Fruit fly (Drosophila melanogaster): ENCODE data around the gene Argk2.

DNA sequence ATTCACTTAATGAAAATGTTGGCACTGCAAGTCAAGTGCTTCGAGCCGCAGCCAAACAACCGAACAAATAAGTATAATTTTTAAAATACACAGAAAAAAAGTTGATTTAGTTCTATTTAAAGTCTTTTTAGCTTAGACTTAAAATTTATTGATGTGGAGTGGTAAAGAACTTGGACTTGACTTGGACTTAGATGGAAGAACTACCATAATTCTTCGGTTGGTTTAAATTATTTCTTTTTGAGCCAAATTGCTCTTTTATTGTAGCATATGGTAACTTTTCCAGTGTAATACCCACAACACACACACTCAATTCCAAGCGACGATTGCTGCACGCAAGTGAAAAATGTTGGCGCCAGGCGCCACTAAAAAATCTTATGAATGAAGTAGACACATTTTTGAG, 19.2 kb upstream of the Argk2 start:
- TF ChIP-seq corto (GFP tag; optimal IDR thresholded peaks at IDR 0.05) (no peak), CG7556 (GFP tag; optimal IDR thresholded peaks at IDR 0.05) (peak; percentile 20), Dad (GFP tag; optimal IDR thresholded peaks at IDR 0.05) (no peak), p53 (GFP tag; optimal IDR thresholded peaks at IDR 0.05) (no peak), nau (GFP tag; optimal IDR thresholded peaks at IDR 0.05) (no peak), CG12104 (GFP tag; optimal IDR thresholded peaks at IDR 0.05) (no peak), Eip74EF (GFP tag; optimal IDR thresholded peaks at IDR 0.05) (no peak), pzg (GFP tag; optimal IDR thresholded peaks at IDR 0.05) (no peak)
